Worm (Caenorhabditis elegans) whole organism, L1 larva: Measurements from ENCODE around the gene sulp-5.
A peak's percentile ranks its signal among the peaks of the same experiment; 100 is the strongest.

Source experiments
- C04F5.9 ChIP-seq: sonication (generic microtip); optimal IDR thresholded peaks from 2 replicates; lab custom pipeline; 2016; ENCODE audit warnings: missing genetic modification characterization, missing compliant biosample characterization
- C16A3.4 ChIP-seq: fragments of 150-350 bp; optimal IDR thresholded peaks from 2 replicates; lab custom pipeline; 2014; ENCODE audit warnings: missing biosample characterization, missing genetic modification characterization
- C34B4.2 ChIP-seq: sonication (generic microtip); optimal IDR thresholded peaks from 2 replicates; lab custom pipeline; 2017; ENCODE audit warnings: mild to moderate bottlenecking, missing genetic modification characterization, missing compliant biosample characterization
- Y116A8C.19 ChIP-seq: sonication (generic microtip); optimal IDR thresholded peaks from 2 replicates; lab custom pipeline; 2016; ENCODE audit warnings: missing compliant biosample characterization, missing genetic modification characterization, borderline replicate concordance
- aha-1 ChIP-seq: fragments of 150-350 bp; optimal IDR thresholded peaks from 2 replicates; lab custom pipeline; 2014; ENCODE audit warnings: missing biosample characterization, missing genetic modification characterization
- aly-2 ChIP-seq: fragments of 150-350 bp; optimal IDR thresholded peaks from 2 replicates; lab custom pipeline; 2014; ENCODE audit warnings: missing biosample characterization, missing genetic modification characterization
- ama-1 ChIP-seq: fragments of 150-350 bp; optimal IDR thresholded peaks from 2 replicates; lab custom pipeline; 2014
- ceh-63 ChIP-seq: fragments of 200-800 bp; sonication (Bioruptor generic); optimal IDR thresholded peaks from 2 replicates; lab custom pipeline; 2018; ENCODE audit warnings: mild to moderate bottlenecking, missing genetic modification characterization, missing compliant biosample characterization
- ceh-8 ChIP-seq: fragments of 200-800 bp; sonication (Bioruptor generic); optimal IDR thresholded peaks from 2 replicates; lab custom pipeline; 2018; ENCODE audit warnings: mild to moderate bottlenecking, missing genetic modification characterization, moderate library complexity, missing compliant biosample characterization
- ceh-90 ChIP-seq: sonication (generic microtip); optimal IDR thresholded peaks from 2 replicates; lab custom pipeline; 2016; ENCODE audit warnings: missing genetic modification characterization, missing compliant biosample characterization
- ces-1 ChIP-seq: fragments of 150-350 bp; optimal IDR thresholded peaks from 2 replicates; lab custom pipeline; 2014; ENCODE audit warnings: missing biosample characterization, missing genetic modification reagents, missing genetic modification characterization
- dpl-1 ChIP-seq, 3 experiments: fragments of 150-350 bp in 2 of 3; sonication (generic microtip) in 1 of 3; optimal IDR thresholded peaks; 2 replicates each; lab custom pipeline; 2014 to 2017; ENCODE audit warnings: missing biosample characterization in 3 of 3, missing genetic modification characterization in 3 of 3, missing genetic modification reagents in 3 of 3
- dsc-1 ChIP-seq: sonication (generic microtip); optimal IDR thresholded peaks from 2 replicates; lab custom pipeline; 2016; ENCODE audit warnings: mild to moderate bottlenecking, missing genetic modification characterization, missing compliant biosample characterization
- efl-3 ChIP-seq: fragments of 200-800 bp; sonication (Bioruptor generic); optimal IDR thresholded peaks from 2 replicates; lab custom pipeline; 2018; ENCODE audit warnings: mild to moderate bottlenecking, missing genetic modification characterization, missing compliant biosample characterization
- egl-27 ChIP-seq, 2 experiments: fragments of 150-350 bp in 1 of 2; sonication (generic microtip); optimal IDR thresholded peaks; 3 replicates each; lab custom pipeline; 2017 to 2018; ENCODE audit warnings: missing biosample characterization in 2 of 2, missing genetic modification characterization in 2 of 2, missing genetic modification reagents in 2 of 2
- fos-1 ChIP-seq: fragments of 150-350 bp; optimal IDR thresholded peaks from 2 replicates; lab custom pipeline; 2014; ENCODE audit warnings: missing biosample characterization, missing genetic modification characterization
- hlh-17 ChIP-seq: fragments of 200-800 bp; sonication (Bioruptor generic); optimal IDR thresholded peaks from 2 replicates; lab custom pipeline; 2018; ENCODE audit warnings: missing genetic modification characterization, mild to moderate bottlenecking, missing compliant biosample characterization, moderate library complexity, borderline replicate concordance
- hpl-2 ChIP-seq: fragments of 150-350 bp; optimal IDR thresholded peaks from 2 replicates; lab custom pipeline; 2014; ENCODE audit warnings: missing biosample characterization, missing genetic modification reagents, missing genetic modification characterization
- irx-1 ChIP-seq: sonication (generic microtip); optimal IDR thresholded peaks from 2 replicates; lab custom pipeline; 2016; ENCODE audit warnings: missing genetic modification characterization, missing compliant biosample characterization
- isw-1 ChIP-seq: fragments of 200-800 bp; sonication (Bioruptor generic); IDR thresholded peaks from 2 replicates; pipeline ENCODE4 v1.3.6; 2022; ENCODE audit warnings: missing genetic modification characterization, missing compliant biosample characterization
- lin-13 ChIP-seq: fragments of 150-350 bp; optimal IDR thresholded peaks from 2 replicates; lab custom pipeline; 2014; ENCODE audit warnings: missing biosample characterization, missing genetic modification reagents, missing genetic modification characterization
- lin-14 ChIP-seq: fragments of 200-800 bp; sonication (Bioruptor generic); optimal IDR thresholded peaks from 2 replicates; lab custom pipeline; 2018; ENCODE audit warnings: mild to moderate bottlenecking, missing genetic modification characterization, moderate library complexity, missing compliant biosample characterization
- lin-35 ChIP-seq, 2 experiments: fragments of 150-350 bp; optimal IDR thresholded peaks; 2 replicates each; lab custom pipeline; 2014; ENCODE audit warnings: missing biosample characterization in 2 of 2, missing genetic modification characterization in 2 of 2, missing genetic modification reagents in 2 of 2
- lsy-2 ChIP-seq, 2 experiments: fragments of 150-350 bp; optimal IDR thresholded peaks; 2 replicates each; lab custom pipeline; 2014; ENCODE audit warnings: missing biosample characterization in 2 of 2, missing genetic modification characterization in 2 of 2
- mdl-1 ChIP-seq, 2 experiments: fragments of 150-350 bp; optimal IDR thresholded peaks; 2 replicates each; lab custom pipeline; 2014 to 2017; ENCODE audit warnings: missing biosample characterization in 2 of 2, missing genetic modification characterization in 2 of 2, inconsistent platforms in 1 of 2
- mef-2 ChIP-seq: fragments of 150-350 bp; optimal IDR thresholded peaks from 2 replicates; lab custom pipeline; 2014; ENCODE audit warnings: missing biosample characterization, missing genetic modification characterization
- mep-1 ChIP-seq: fragments of 150-350 bp; optimal IDR thresholded peaks from 2 replicates; lab custom pipeline; 2014; ENCODE audit warnings: missing biosample characterization, missing genetic modification characterization
- nhr-11 ChIP-seq: fragments of 150-350 bp; optimal IDR thresholded peaks from 2 replicates; lab custom pipeline; 2014; ENCODE audit warnings: missing biosample characterization, missing genetic modification characterization
- nhr-19 ChIP-seq: fragments of 200-800 bp; sonication (Bioruptor generic); conservative IDR thresholded peaks from 2 replicates; pipeline ENCODE4 v1.3.6; 2022; ENCODE audit warnings: missing genetic modification characterization, missing compliant biosample characterization
- nhr-47 ChIP-seq: sonication (generic microtip); optimal IDR thresholded peaks from 2 replicates; lab custom pipeline; 2016; ENCODE audit warnings: mild to moderate bottlenecking, missing genetic modification characterization, moderate library complexity, missing compliant biosample characterization
- nhr-71 ChIP-seq: sonication (generic microtip); optimal IDR thresholded peaks from 2 replicates; lab custom pipeline; 2016; ENCODE audit warnings: mild to moderate bottlenecking, missing genetic modification characterization, moderate library complexity, missing compliant biosample characterization
- nhr-77 ChIP-seq: fragments of 150-350 bp; optimal IDR thresholded peaks from 2 replicates; lab custom pipeline; 2014; ENCODE audit warnings: missing biosample characterization, missing genetic modification characterization
- nhr-84 ChIP-seq: sonication (generic microtip); optimal IDR thresholded peaks from 2 replicates; lab custom pipeline; 2017; ENCODE audit warnings: missing biosample characterization, missing genetic modification characterization
- nhr-85 ChIP-seq: sonication (generic microtip); peaks from one replicate; lab custom pipeline; 2016; ENCODE audit warnings: missing genetic modification characterization, inconsistent platforms, missing compliant biosample characterization
- nhr-90 ChIP-seq: sonication (generic microtip); optimal IDR thresholded peaks from 2 replicates; lab custom pipeline; 2016; ENCODE audit warnings: mild to moderate bottlenecking, missing genetic modification characterization, missing compliant biosample characterization; ENCODE audit not compliant: poor library complexity
- pag-3 ChIP-seq: sonication (generic microtip); optimal IDR thresholded peaks from 2 replicates; lab custom pipeline; 2017; ENCODE audit warnings: missing genetic modification characterization, mild to moderate bottlenecking, missing compliant biosample characterization, antibody characterized with exemption, borderline replicate concordance; ENCODE audit not compliant: insufficient read depth
- pax-3 ChIP-seq: fragments of 200-800 bp; sonication (Bioruptor generic); optimal IDR thresholded peaks from 2 replicates; lab custom pipeline; 2018; ENCODE audit warnings: mild to moderate bottlenecking, missing genetic modification characterization, moderate library complexity, missing compliant biosample characterization
- rnt-1 ChIP-seq: sonication (generic microtip); optimal IDR thresholded peaks from 2 replicates; lab custom pipeline; 2016; ENCODE audit warnings: mild to moderate bottlenecking, missing genetic modification characterization, moderate library complexity, missing compliant biosample characterization
- snu-23 ChIP-seq: sonication (generic microtip); optimal IDR thresholded peaks from 2 replicates; lab custom pipeline; 2016; ENCODE audit warnings: missing genetic modification characterization, missing compliant biosample characterization
- sox-4 ChIP-seq: sonication (generic microtip); optimal IDR thresholded peaks from 2 replicates; lab custom pipeline; 2016; ENCODE audit warnings: missing genetic modification characterization, missing compliant biosample characterization
- sup-37 ChIP-seq: fragments of 200-800 bp; sonication (Bioruptor generic); optimal IDR thresholded peaks from 2 replicates; lab custom pipeline; 2018; ENCODE audit warnings: mild to moderate bottlenecking, missing genetic modification characterization, missing compliant biosample characterization
- tbx-2 ChIP-seq: sonication (generic microtip); optimal IDR thresholded peaks from 2 replicates; lab custom pipeline; 2016; ENCODE audit warnings: missing genetic modification characterization, missing compliant biosample characterization
- tlp-1 ChIP-seq: fragments of 150-350 bp; optimal IDR thresholded peaks from 2 replicates; lab custom pipeline; 2014; ENCODE audit warnings: missing biosample characterization, missing genetic modification characterization
- unc-130 ChIP-seq: fragments of 150-350 bp; optimal IDR thresholded peaks from 2 replicates; lab custom pipeline; 2017; ENCODE audit warnings: missing biosample characterization, missing genetic modification characterization, inconsistent platforms
- unc-62 ChIP-seq: fragments of 150-350 bp; optimal IDR thresholded peaks from 2 replicates; lab custom pipeline; 2014; ENCODE audit warnings: missing biosample characterization, missing genetic modification reagents, missing genetic modification characterization
- unc-86 ChIP-seq: sonication (generic microtip); optimal IDR thresholded peaks from 2 replicates; lab custom pipeline; 2016; ENCODE audit warnings: missing genetic modification characterization, missing compliant biosample characterization
- unc-98 ChIP-seq: fragments of 200-800 bp; sonication (Bioruptor generic); IDR thresholded peaks from 2 replicates; pipeline ENCODE4 v1.3.6; 2022; ENCODE audit warnings: missing genetic modification characterization, missing compliant biosample characterization
- vab-15 ChIP-seq: sonication (generic microtip); optimal IDR thresholded peaks from 2 replicates; lab custom pipeline; 2017; ENCODE audit warnings: missing genotype, mild to moderate bottlenecking, missing genetic modification characterization, missing compliant biosample characterization
- zag-1 ChIP-seq: fragments of 150-350 bp; optimal IDR thresholded peaks from 2 replicates; lab custom pipeline; 2014; ENCODE audit warnings: missing biosample characterization, missing genetic modification characterization

The sulp-5 gene

ce11 chrV:11879732-11880131 is at the start of gene sulp-5:
sulp-5 (plus strand) TSS chrV:11880032.
- TF ChIP-seq Y116A8C.19 (tag; lab: Kevin White, UChicago) (no peak), hpl-2 (GFP tag; lab: Kevin White, UChicago) (no peak), unc-62 (GFP tag; lab: Kevin White, UChicago) (no peak), nhr-84 (no peak), unc-98 (GFP tag; lab: Robert Waterston, UW) (no peak), nhr-90 (tag; lab: Kevin White, UChicago) (no peak), nhr-85 (tag; lab: Kevin White, UChicago) (peak; percentile 41), lsy-2 (tag; optimal IDR thresholded peaks at IDR 0.05; lab: Kevin White, UChicago) (no peak)
- TF ChIP-seq, all 84 proteins: peak for 1

ce11 chrV:11833319-11833718 is 46.5 kb upstream of the sulp-5 start, which contains the start of gene pho-8:
pho-8 (plus strand) TSS chrV:11833619.
- TF ChIP-seq aha-1 (tag; lab: Kevin White, UChicago) (no peak), nhr-11 (no peak), zag-1 (no peak), unc-86 (tag; lab: Kevin White, UChicago) (no peak), ceh-90 (tag; lab: Kevin White, UChicago) (no peak), pag-3 (no peak), C34B4.2 (tag; lab: Kevin White, UChicago) (no peak)

DNA sequence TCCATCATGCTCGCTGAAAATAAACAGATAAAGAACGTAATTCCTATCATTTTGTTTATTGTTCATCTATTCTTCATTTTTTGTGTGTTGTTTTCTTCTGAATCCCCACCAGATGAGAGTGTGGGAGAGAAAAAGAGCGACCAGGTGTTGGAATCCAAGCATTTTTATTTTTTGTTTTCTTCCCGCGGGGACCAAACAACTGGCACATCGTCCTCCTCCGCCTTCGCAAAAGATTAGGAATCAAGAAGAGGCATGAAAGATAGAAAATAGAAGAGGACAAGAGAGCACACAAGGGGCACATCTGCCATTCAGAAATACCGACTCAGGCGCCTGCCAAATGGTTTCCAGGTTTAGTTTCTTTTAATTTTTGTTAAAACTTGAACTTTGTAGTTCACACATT is 43.8 kb upstream of the sulp-5 start, which contains the start of gene R13H4.2:
TSS of gene R13H4.2 (plus strand) at position 319 of the 400 bp plus-strand sequence.
- TF ChIP-seq mep-1 (tag; lab: Kevin White, UChicago) (no peak), rnt-1 (tag; lab: Kevin White, UChicago) (peak; percentile 73), egl-27 (tag; optimal IDR thresholded peaks at IDR 0.05; lab: Kevin White, UChicago) (no peak), fos-1 (no peak), pag-3 (peak; percentile 97), tlp-1 (tag; lab: Kevin White, UChicago) (no peak), aly-2 (tag; lab: Kevin White, UChicago) (no peak), nhr-90 (tag; lab: Kevin White, UChicago) (no peak), unc-130 (peak; percentile 24), hlh-17 (no peak), nhr-85 (tag; lab: Kevin White, UChicago) (no peak), C04F5.9 (no peak), mdl-1 (tag; optimal IDR thresholded peaks at IDR 0.05; lab: Kevin White, UChicago) (no peak), sox-4 (tag; lab: Kevin White, UChicago) (no peak), pax-3 (tag; lab: Kevin White, UChicago) (no peak), nhr-84 (no peak), C16A3.4 (no peak), irx-1 (tag; lab: Kevin White, UChicago) (no peak), mef-2 (tag; lab: Kevin White, UChicago) (no peak), snu-23 (GFP tag; lab: Kevin White, UChicago) (peak; percentile 19), nhr-77 (tag; lab: Kevin White, UChicago) (no peak), ces-1 (GFP tag; lab: Kevin White, UChicago) (no peak), isw-1 (GFP tag; lab: Robert Waterston, UW) (no peak), efl-3 (GFP tag; lab: Kevin White, UChicago) (no peak), C34B4.2 (tag; lab: Kevin White, UChicago) (no peak), nhr-71 (tag; lab: Kevin White, UChicago) (peak; percentile 68), nhr-19 (GFP tag; lab: Robert Waterston, UW) (peak; percentile 37), dpl-1 (GFP tag; optimal IDR thresholded peaks at IDR 0.05; lab: Kevin White, UChicago) (no peak), ceh-63 (GFP tag; lab: Kevin White, UChicago) (no peak), nhr-47 (no peak), ama-1 (lab: Kevin White, UChicago) (no peak), lin-35 (GFP tag; optimal IDR thresholded peaks at IDR 0.05; lab: Kevin White, UChicago) (no peak), sup-37 (GFP tag; lab: Kevin White, UChicago) (no peak), lin-14 (GFP tag; lab: Kevin White, UChicago) (peak; percentile 76), aha-1 (tag; lab: Kevin White, UChicago) (no peak), ceh-90 (tag; lab: Kevin White, UChicago) (no peak), dsc-1 (tag; lab: Kevin White, UChicago) (no peak), vab-15 (tag; lab: Kevin White, UChicago) (no peak), lin-13 (GFP tag; lab: Kevin White, UChicago) (no peak), tbx-2 (tag; lab: Kevin White, UChicago) (no peak), lsy-2 (tag; optimal IDR thresholded peaks at IDR 0.05; lab: Kevin White, UChicago) (peak in 1 of 2 experiments; percentile 15), ceh-8 (no peak)
